Worm (Caenorhabditis elegans) whole organism, L4/young adult: ENCODE measurements around the gene frpr-15.

ENCODE experiments used
- W03F9.2 ChIP-seq: fragments of 150-350 bp; optimal IDR thresholded peaks from 2 replicates; lab custom pipeline; 2014; ENCODE audit warnings: missing biosample characterization, missing genetic modification characterization
- dao-5 ChIP-seq: sonication (generic microtip); optimal IDR thresholded peaks from 2 replicates; lab custom pipeline; 2016; ENCODE audit warnings: missing genotype, missing genetic modification characterization, moderate library complexity, missing compliant biosample characterization
- him-1 ChIP-seq: sonication (generic microtip); optimal IDR thresholded peaks from 2 replicates; lab custom pipeline; 2016; ENCODE audit warnings: missing genotype, missing genetic modification reagents, missing genetic modification characterization, missing compliant biosample characterization

ce11 chrV:12718622-12719021 lies 38.7 kb downstream of the frpr-15 start, which contains the start of gene str-181:
- TF ChIP-seq dao-5 (tag; lab: Kevin White, UChicago) (no peak), him-1 (tag; lab: Kevin White, UChicago) (no peak), W03F9.2 (tag; lab: Kevin White, UChicago) (no peak)
